Worm (Caenorhabditis elegans): ENCODE measurements around the gene K01A2.4.

- TF ChIP-seq cog-1 (tag; optimal IDR thresholded peaks at IDR 0.05), result no peak
- no peak for TF ChIP-seq flt-1 (GFP tag; IDR thresholded peaks at IDR 0.05)
- TF ChIP-seq ref-1 (GFP tag; conservative IDR thresholded peaks at IDR 0.05), result no peak
- TF ChIP-seq tab-1 (GFP tag; IDR thresholded peaks at IDR 0.05), result no peak
Observed at ce11 chrII:303927-304711, 3.1 kb upstream of the K01A2.4 start.
